Worm (Caenorhabditis elegans) whole organism, young adult: ENCODE measurements around the gene mrpl-53.

Experiments used
- B0019.2 ChIP-seq: fragments of 200-800 bp; sonication (Bioruptor generic); conservative IDR thresholded peaks from 2 replicates; pipeline ENCODE4 v1.3.6; 2022; ENCODE audit warnings: missing genetic modification reagents, missing genetic modification characterization, missing compliant biosample characterization
- D2030.7 ChIP-seq: fragments of 200-800 bp; sonication (Bioruptor generic); IDR thresholded peaks from 2 replicates; pipeline ENCODE4 v1.3.6; 2022; ENCODE audit warnings: missing genetic modification reagents, missing genetic modification characterization, missing compliant biosample characterization
- F22D6.2 ChIP-seq: sonication (generic microtip); optimal IDR thresholded peaks from 2 replicates; lab custom pipeline; 2016; ENCODE audit warnings: mild to moderate bottlenecking, missing genetic modification characterization, missing compliant biosample characterization
- F23B12.7 ChIP-seq: sonication (generic microtip); optimal IDR thresholded peaks from 2 replicates; lab custom pipeline; 2017; ENCODE audit warnings: missing genetic modification characterization, mild to moderate bottlenecking, missing compliant biosample characterization, antibody characterized with exemption, moderate library complexity; ENCODE audit not compliant: insufficient read depth
- F37B4.10 ChIP-seq: fragments of 200-800 bp; sonication (Bioruptor generic); IDR thresholded peaks from 2 replicates; pipeline ENCODE4 v1.3.6; 2022; ENCODE audit warnings: missing genetic modification characterization, missing compliant biosample characterization
- F49E8.2 ChIP-seq: sonication (generic microtip); optimal IDR thresholded peaks from 3 replicates; lab custom pipeline; 2017; ENCODE audit warnings: missing genetic modification characterization, mild to moderate bottlenecking, missing compliant biosample characterization, antibody characterized with exemption, moderate library complexity; ENCODE audit not compliant: insufficient read depth
- F52B5.7 ChIP-seq: sonication (generic microtip); optimal IDR thresholded peaks from 2 replicates; lab custom pipeline; 2016; ENCODE audit warnings: mild to moderate bottlenecking, missing genetic modification characterization, missing compliant biosample characterization
- Y53F4B.3 ChIP-seq: fragments of 200-800 bp; sonication (Bioruptor generic); IDR thresholded peaks from 2 replicates; pipeline ENCODE4 v1.3.6; 2022; ENCODE audit warnings: missing genetic modification reagents, missing genetic modification characterization, missing compliant biosample characterization
- Y56A3A.18 ChIP-seq: fragments of 200-800 bp; sonication (Bioruptor generic); IDR thresholded peaks from 2 replicates; pipeline ENCODE4 v1.3.6; 2022; ENCODE audit warnings: missing genetic modification reagents, missing genetic modification characterization, missing compliant biosample characterization
- akir-1 ChIP-seq: fragments of 200-800 bp; sonication (Bioruptor generic); optimal IDR thresholded peaks from 2 replicates; lab custom pipeline; 2018; ENCODE audit warnings: mild to moderate bottlenecking, missing genetic modification characterization, moderate library complexity, missing compliant biosample characterization
- ama-1 ChIP-seq, 3 experiments: fragments of 150-350 bp in 1 of 3; sonication (generic microtip) in 2 of 3; optimal IDR thresholded peaks; 2 replicates each; lab custom pipeline; 2014 to 2018; ENCODE audit warnings: missing biosample characterization in 2 of 3, missing genetic modification characterization in 2 of 3, missing genetic modification reagents in 2 of 3
- atf-7 ChIP-seq: sonication (generic microtip); optimal IDR thresholded peaks from 2 replicates; lab custom pipeline; 2017; ENCODE audit warnings: mild to moderate bottlenecking, missing genetic modification characterization, missing compliant biosample characterization
- bed-2 ChIP-seq: fragments of 200-800 bp; sonication (Bioruptor generic); IDR thresholded peaks from 2 replicates; pipeline ENCODE4 v1.3.6; 2022; ENCODE audit warnings: missing genetic modification reagents, missing genetic modification characterization, missing compliant biosample characterization
- ceh-27 ChIP-seq: fragments of 200-800 bp; sonication (Bioruptor generic); optimal IDR thresholded peaks from 2 replicates; lab custom pipeline; 2018; ENCODE audit warnings: mild to moderate bottlenecking, missing genetic modification characterization, moderate library complexity, missing compliant biosample characterization
- egl-18 ChIP-seq: fragments of 200-800 bp; sonication (Bioruptor generic); IDR thresholded peaks from 2 replicates; pipeline ENCODE4 v1.3.6; 2022; ENCODE audit warnings: missing genetic modification reagents, missing genetic modification characterization, missing compliant biosample characterization
- egl-44 ChIP-seq: fragments of 200-800 bp; sonication (Bioruptor generic); IDR thresholded peaks from 2 replicates; pipeline ENCODE4 v1.3.6; 2022; ENCODE audit warnings: missing genetic modification reagents, missing genetic modification characterization, missing compliant biosample characterization
- egrh-3 ChIP-seq: fragments of 200-800 bp; sonication (Bioruptor generic); IDR thresholded peaks from 2 replicates; pipeline ENCODE4 v1.3.6; 2022; ENCODE audit warnings: missing genetic modification reagents, missing genetic modification characterization, missing compliant biosample characterization
- ekl-4 ChIP-seq: fragments of 200-800 bp; sonication (Bioruptor generic); IDR thresholded peaks from 2 replicates; pipeline ENCODE4 v1.3.6; 2022; ENCODE audit warnings: missing genetic modification reagents, missing genetic modification characterization, missing compliant biosample characterization
- ets-4 ChIP-seq: fragments of 200-800 bp; sonication (Bioruptor generic); optimal IDR thresholded peaks from 2 replicates; lab custom pipeline; 2018; ENCODE audit warnings: mild to moderate bottlenecking, missing genetic modification characterization, missing compliant biosample characterization
- hlh-12 ChIP-seq: sonication (generic microtip); optimal IDR thresholded peaks from 2 replicates; lab custom pipeline; 2016; ENCODE audit warnings: missing genetic modification characterization, missing compliant biosample characterization
- hmg-1.2 ChIP-seq: fragments of 200-800 bp; sonication (Bioruptor generic); IDR thresholded peaks from 2 replicates; pipeline ENCODE4 v1.3.6; 2022; ENCODE audit warnings: missing genetic modification reagents, missing genetic modification characterization, missing compliant biosample characterization
- hrde-1 ChIP-seq: sonication (generic microtip); optimal IDR thresholded peaks from 2 replicates; lab custom pipeline; 2016; ENCODE audit warnings: missing genetic modification characterization, mild to moderate bottlenecking, missing compliant biosample characterization, moderate library complexity, missing genotype, missing genetic modification reagents, borderline replicate concordance
- lin-26 ChIP-seq: fragments of 200-800 bp; sonication (Bioruptor generic); IDR thresholded peaks from 2 replicates; pipeline ENCODE4 v1.3.6; 2022; ENCODE audit warnings: missing genetic modification reagents, missing genetic modification characterization, missing compliant biosample characterization
- lin-35 ChIP-seq, 3 experiments: fragments of 150-350 bp in 2 of 3; sonication (generic microtip) in 1 of 3; optimal IDR thresholded peaks; 2 replicates each; lab custom pipeline; 2014 to 2018; ENCODE audit warnings: missing biosample characterization in 3 of 3, missing genetic modification characterization in 3 of 3, missing genetic modification reagents in 3 of 3
- lir-1 ChIP-seq: fragments of 200-800 bp; sonication (Bioruptor generic); conservative IDR thresholded peaks from 2 replicates; pipeline ENCODE4 v1.3.6; 2022; ENCODE audit warnings: missing genetic modification reagents, missing genetic modification characterization, missing compliant biosample characterization
- lsl-1 ChIP-seq: fragments of 200-800 bp; sonication (Bioruptor generic); optimal IDR thresholded peaks from 2 replicates; lab custom pipeline; 2018; ENCODE audit warnings: mild to moderate bottlenecking, missing genetic modification characterization, moderate library complexity, missing compliant biosample characterization
- madf-10 ChIP-seq: sonication (generic microtip); optimal IDR thresholded peaks from 2 replicates; lab custom pipeline; 2016; ENCODE audit warnings: mild to moderate bottlenecking, missing genetic modification characterization, missing compliant biosample characterization
- madf-6 ChIP-seq: fragments of 200-800 bp; sonication (Bioruptor generic); IDR thresholded peaks from 2 replicates; pipeline ENCODE4 v1.3.6; 2022; ENCODE audit warnings: missing genetic modification reagents, missing genetic modification characterization, missing compliant biosample characterization
- mcd-1 ChIP-seq: fragments of 200-800 bp; sonication (Bioruptor generic); IDR thresholded peaks from 2 replicates; pipeline ENCODE4 v1.3.6; 2022; ENCODE audit warnings: missing genetic modification reagents, missing genetic modification characterization, missing compliant biosample characterization
- mel-28 ChIP-seq: sonication (generic microtip); optimal IDR thresholded peaks from 2 replicates; lab custom pipeline; 2016; ENCODE audit warnings: borderline replicate concordance, mild to moderate bottlenecking, missing genetic modification characterization, missing compliant biosample characterization
- mxl-1 ChIP-seq: sonication (generic microtip); optimal IDR thresholded peaks from 2 replicates; lab custom pipeline; 2016; ENCODE audit warnings: missing genetic modification characterization, missing compliant biosample characterization
- nhr-90 ChIP-seq: sonication (generic microtip); optimal IDR thresholded peaks from 2 replicates; lab custom pipeline; 2016; ENCODE audit warnings: missing genotype, mild to moderate bottlenecking, missing genetic modification characterization, missing compliant biosample characterization
- repo-1 ChIP-seq: sonication (generic microtip); optimal IDR thresholded peaks from 2 replicates; lab custom pipeline; 2017; ENCODE audit warnings: mild to moderate bottlenecking, missing genetic modification characterization, missing compliant biosample characterization
- sdz-38 ChIP-seq: sonication (generic microtip); optimal IDR thresholded peaks from 2 replicates; lab custom pipeline; 2016; ENCODE audit warnings: missing genotype, missing genetic modification characterization, missing compliant biosample characterization
- sptf-2 ChIP-seq: fragments of 200-800 bp; sonication (Bioruptor generic); optimal IDR thresholded peaks from 2 replicates; lab custom pipeline; 2018; ENCODE audit warnings: mild to moderate bottlenecking, missing genetic modification characterization, missing compliant biosample characterization
- tbx-9 ChIP-seq: sonication (generic microtip); optimal IDR thresholded peaks from 2 replicates; lab custom pipeline; 2016; ENCODE audit warnings: borderline replicate concordance, missing genetic modification characterization, inconsistent platforms, missing compliant biosample characterization
- zim-3 ChIP-seq: sonication (generic microtip); optimal IDR thresholded peaks from 2 replicates; lab custom pipeline; 2017; ENCODE audit warnings: mild to moderate bottlenecking, missing genetic modification characterization, moderate library complexity, missing compliant biosample characterization
- ztf-22 ChIP-seq: fragments of 200-800 bp; sonication (Bioruptor generic); optimal IDR thresholded peaks from 2 replicates; lab custom pipeline; 2018; ENCODE audit warnings: mild to moderate bottlenecking, missing genetic modification characterization, moderate library complexity, missing compliant biosample characterization

Gene mrpl-53

DNA sequence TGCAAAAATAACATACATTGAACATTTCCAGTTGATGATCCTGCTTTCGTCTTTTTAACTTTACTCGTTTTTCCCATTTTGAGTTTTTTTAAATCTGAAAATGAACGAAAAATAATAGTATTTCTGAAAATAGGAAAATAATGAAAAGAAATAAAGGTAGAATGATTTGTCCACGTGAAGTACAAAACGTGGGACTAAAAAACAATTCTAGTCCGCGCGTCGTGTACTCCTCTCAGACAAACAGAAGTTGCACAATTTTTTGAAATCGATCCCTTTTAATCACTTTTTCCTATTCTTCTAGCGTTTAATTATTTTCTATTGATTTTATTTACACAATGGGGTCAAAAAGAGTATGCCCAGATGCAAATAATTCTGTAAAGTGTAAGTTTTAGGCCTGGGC is 6.4 kb upstream of the mrpl-53 start, which contains the start of the genes E02H1.1 and tag-124 (continued):
- TF ChIP-seq hrde-1 (tag; lab: Kevin White, UChicago), result no peak
- no peak for TF ChIP-seq hlh-12
- no peak for TF ChIP-seq repo-1
- no peak for TF ChIP-seq F52B5.7 (tag; lab: Kevin White, UChicago)
- no peak for TF ChIP-seq nhr-90 (tag; lab: Kevin White, UChicago)
- TF ChIP-seq ceh-27 (GFP tag; lab: Kevin White, UChicago), result peak; percentile 69
- TF ChIP-seq mcd-1 (GFP tag; lab: Robert Waterston, UW), result peak; percentile 63; the same call in 1 of the 2 replicates
- TF ChIP-seq lir-1 (GFP tag; lab: Robert Waterston, UW), result peak; percentile 50; the same call in 1 of the 2 replicates
- TF ChIP-seq atf-7 (tag; lab: Kevin White, UChicago), result no peak
- TF ChIP-seq Y56A3A.18 (GFP tag; lab: Robert Waterston, UW), result no peak
- TF ChIP-seq ztf-22 (GFP tag; lab: Kevin White, UChicago), result no peak
- peak; percentile 27 for TF ChIP-seq lsl-1
- TF ChIP-seq sdz-38, result no peak
- TF ChIP-seq F22D6.2 (tag; lab: Kevin White, UChicago), result no peak
- TF ChIP-seq sptf-2, result no peak
- no peak for TF ChIP-seq F37B4.10 (GFP tag; lab: Robert Waterston, UW)
- TF ChIP-seq bed-2 (GFP tag; lab: Robert Waterston, UW), result 0 out of 2 replicates have a peak, but pooled peaks have one; percentile 34
- TF ChIP-seq egrh-3 (GFP tag; lab: Robert Waterston, UW), result no peak
- TF ChIP-seq F49E8.2 (tag; lab: Kevin White, UChicago), result no peak
- TF ChIP-seq egl-18 (GFP tag; lab: Robert Waterston, UW), result no peak
- peak; percentile 33 for TF ChIP-seq akir-1 (GFP tag; lab: Kevin White, UChicago)
- no peak for TF ChIP-seq ets-4 (GFP tag; lab: Kevin White, UChicago)
- no peak for TF ChIP-seq B0019.2 (GFP tag; lab: Robert Waterston, UW)
- no peak for TF ChIP-seq Y53F4B.3 (GFP tag; lab: Robert Waterston, UW)
- no peak for TF ChIP-seq F23B12.7 (tag; lab: Kevin White, UChicago)
- no peak for TF ChIP-seq mel-28
- TF ChIP-seq egl-44 (GFP tag; lab: Robert Waterston, UW), result no peak
- TF ChIP-seq ama-1 (optimal IDR thresholded peaks at IDR 0.05; lab: Kevin White, UChicago), result no peak
- no peak for TF ChIP-seq ama-1 (GFP tag; optimal IDR thresholded peaks at IDR 0.05; lab: Kevin White, UChicago)
- no peak for TF ChIP-seq hmg-1.2

DNA sequence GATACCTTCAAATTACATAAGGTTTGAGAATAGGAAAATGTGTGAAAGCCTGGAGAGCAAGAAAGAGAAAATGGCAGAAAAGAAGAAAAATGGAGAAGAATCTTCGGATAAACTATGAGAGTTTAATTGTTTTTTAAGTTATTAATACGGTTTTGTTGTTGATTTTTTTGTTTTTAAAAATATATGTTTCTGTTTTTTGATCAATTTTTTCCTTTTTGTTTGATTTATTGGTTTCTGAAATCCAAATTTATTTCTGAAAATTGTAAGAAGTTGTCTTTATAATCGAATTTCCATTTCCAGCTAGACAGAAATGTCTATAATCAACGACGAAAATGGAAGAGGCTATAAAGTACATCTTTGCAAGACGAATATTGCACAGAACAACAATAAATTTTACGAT is 4.7 kb upstream of the mrpl-53 start, which contains the start of gene parp-2:
Gene parp-2 (plus strand): TSS at position 301 of the 400 bp plus-strand sequence.
- TF ChIP-seq nhr-90 (tag; lab: Kevin White, UChicago) (no peak), ekl-4 (GFP tag; lab: Robert Waterston, UW) (no peak), mxl-1 (tag; lab: Kevin White, UChicago) (no peak), lin-26 (GFP tag; lab: Robert Waterston, UW) (no peak), zim-3 (no peak), D2030.7 (GFP tag; lab: Robert Waterston, UW) (no peak), tbx-9 (tag; lab: Kevin White, UChicago) (no peak), Y56A3A.18 (GFP tag; lab: Robert Waterston, UW) (no peak), madf-10 (tag; lab: Kevin White, UChicago) (no peak), lsl-1 (no peak), madf-6 (GFP tag; lab: Robert Waterston, UW) (no peak), lin-35 (GFP tag; optimal IDR thresholded peaks at IDR 0.05; lab: Kevin White, UChicago) (no peak)
